Fruit fly (Drosophila melanogaster) whole organism, prepupa: ENCODE measurements around the gene CG1113.

Experiments
- CG10669 ChIP-seq: fragments of 200-800 bp; sonication (Bioruptor generic); optimal IDR thresholded peaks from 3 replicates; lab custom pipeline; 2018; ENCODE audit warnings: missing biosample characterization, mild to moderate bottlenecking, missing genetic modification characterization, moderate library complexity
- CG11294 ChIP-seq: fragments of 200-800 bp; sonication (Bioruptor generic); IDR thresholded peaks from 2 replicates; pipeline ENCODE4 v1.3.6; 2022; ENCODE audit warnings: missing biosample characterization, missing genetic modification characterization
- CG11762 ChIP-seq: fragments of 200-800 bp; sonication (Bioruptor generic); optimal IDR thresholded peaks from 3 replicates; lab custom pipeline; 2016; ENCODE audit warnings: missing biosample characterization, missing genetic modification characterization; ENCODE audit not compliant: insufficient read depth
- CG1621 ChIP-seq: fragments of 200-800 bp; sonication (Bioruptor generic); optimal IDR thresholded peaks from 3 replicates; lab custom pipeline; 2018; ENCODE audit warnings: missing biosample characterization, mild to moderate bottlenecking, missing genetic modification characterization
- CG3032 ChIP-seq: fragments of 200-800 bp; optimal IDR thresholded peaks from 2 replicates; lab custom pipeline; 2019; ENCODE audit warnings: missing biosample characterization, mild to moderate bottlenecking, missing genetic modification characterization, moderate library complexity
- CG32006 ChIP-seq: fragments of 200-800 bp; sonication (Bioruptor generic); optimal IDR thresholded peaks from 3 replicates; lab custom pipeline; 2017; ENCODE audit warnings: missing biosample characterization, mild to moderate bottlenecking, missing genetic modification characterization
- CG34406 ChIP-seq: fragments of 200-800 bp; sonication (Bioruptor generic); optimal IDR thresholded peaks from 3 replicates; lab custom pipeline; 2016; ENCODE audit warnings: missing biosample characterization, missing genetic modification characterization
- CG4318 ChIP-seq: fragments of 200-800 bp; sonication (Bioruptor generic); optimal IDR thresholded peaks from 3 replicates; lab custom pipeline; 2017; ENCODE audit warnings: missing biosample characterization, mild to moderate bottlenecking, missing genetic modification characterization
- CG6163 ChIP-seq: fragments of 200-800 bp; sonication (Bioruptor generic); IDR thresholded peaks from 3 replicates; pipeline ENCODE4 v1.3.6; 2022; ENCODE audit warnings: missing biosample characterization, missing genetic modification characterization
- CG6276 ChIP-seq: fragments of 200-800 bp; sonication (Bioruptor generic); optimal IDR thresholded peaks from 2 replicates; lab custom pipeline; 2017; ENCODE audit warnings: missing biosample characterization, mild to moderate bottlenecking, missing genetic modification characterization
- CG6792 ChIP-seq: fragments of 200-800 bp; sonication (Bioruptor generic); optimal IDR thresholded peaks from 3 replicates; lab custom pipeline; 2016; ENCODE audit warnings: missing biosample characterization, missing genetic modification characterization
- CG6854 ChIP-seq: fragments of 200-800 bp; sonication (Bioruptor generic); optimal IDR thresholded peaks from 2 replicates; lab custom pipeline; 2017; ENCODE audit warnings: missing biosample characterization, mild to moderate bottlenecking, missing genetic modification characterization
- CG7368 ChIP-seq: fragments of 200-800 bp; sonication (Bioruptor generic); optimal IDR thresholded peaks from 3 replicates; lab custom pipeline; 2016; ENCODE audit warnings: missing biosample characterization, missing genetic modification characterization
- CG8119 ChIP-seq: fragments of 200-800 bp; sonication (Bioruptor generic); IDR thresholded peaks from 3 replicates; pipeline ENCODE4 v1.3.6; 2022; ENCODE audit warnings: missing biosample characterization, missing genetic modification characterization
- Ets21C ChIP-seq: fragments of 200-800 bp; sonication (Bioruptor generic); optimal IDR thresholded peaks from 3 replicates; lab custom pipeline; 2016; ENCODE audit warnings: missing biosample characterization, missing genetic modification characterization
- Hr38 ChIP-seq: sonication (Bioruptor generic); optimal IDR thresholded peaks from 2 replicates; lab custom pipeline; 2016; ENCODE audit warnings: missing biosample characterization, missing genetic modification characterization
- Hr39 ChIP-seq: fragments of 200-800 bp; sonication (Bioruptor generic); optimal IDR thresholded peaks from 2 replicates; lab custom pipeline; 2016; ENCODE audit warnings: missing biosample characterization, missing genetic modification characterization
- Hr4 ChIP-seq: fragments of 200-800 bp; sonication (Bioruptor generic); optimal IDR thresholded peaks from 3 replicates; lab custom pipeline; 2016; ENCODE audit warnings: missing biosample characterization, missing genetic modification characterization
- Lpt ChIP-seq: fragments of 200-800 bp; sonication (Bioruptor generic); optimal IDR thresholded peaks from 3 replicates; lab custom pipeline; 2016; ENCODE audit warnings: missing biosample characterization, missing genetic modification characterization
- Met ChIP-seq: fragments of 200-800 bp; sonication (Bioruptor generic); optimal IDR thresholded peaks from 3 replicates; lab custom pipeline; 2016; ENCODE audit warnings: missing biosample characterization, missing genetic modification characterization
- OdsH ChIP-seq: fragments of 200-800 bp; sonication (Bioruptor generic); optimal IDR thresholded peaks from 3 replicates; lab custom pipeline; 2016; ENCODE audit warnings: missing biosample characterization, missing genetic modification characterization
- Smox ChIP-seq: fragments of 200-800 bp; sonication (Bioruptor generic); optimal IDR thresholded peaks from 3 replicates; lab custom pipeline; 2016; ENCODE audit warnings: missing biosample characterization, missing genetic modification characterization
- Sox14 ChIP-seq: fragments of 200-800 bp; sonication (Bioruptor generic); optimal IDR thresholded peaks from 3 replicates; lab custom pipeline; 2016; ENCODE audit warnings: missing biosample characterization, missing genetic modification characterization
- Sox15 ChIP-seq: fragments of 200-800 bp; sonication (Bioruptor generic); optimal IDR thresholded peaks from 3 replicates; lab custom pipeline; 2016; ENCODE audit warnings: missing biosample characterization, missing genetic modification characterization
- acj6 ChIP-seq: fragments of 200-800 bp; sonication (Bioruptor generic); optimal IDR thresholded peaks from 3 replicates; lab custom pipeline; 2016; ENCODE audit warnings: missing biosample characterization, missing genetic modification characterization
- cyc ChIP-seq: fragments of 200-800 bp; sonication (Bioruptor generic); optimal IDR thresholded peaks from 3 replicates; lab custom pipeline; 2016; ENCODE audit warnings: missing biosample characterization, missing genetic modification characterization
- dac ChIP-seq: fragments of 200-800 bp; sonication (Bioruptor generic); optimal IDR thresholded peaks from 2 replicates; lab custom pipeline; 2017; ENCODE audit warnings: missing biosample characterization, mild to moderate bottlenecking, missing genetic modification characterization
- dsx ChIP-seq: fragments of 200-800 bp; optimal IDR thresholded peaks from 3 replicates; lab custom pipeline; 2019; ENCODE audit warnings: missing biosample characterization, mild to moderate bottlenecking, missing genetic modification characterization, moderate library complexity; ENCODE audit not compliant: poor library complexity, severe bottlenecking
- esn ChIP-seq: fragments of 200-800 bp; sonication (Bioruptor generic); optimal IDR thresholded peaks from 2 replicates; lab custom pipeline; 2016; ENCODE audit warnings: missing biosample characterization, mild to moderate bottlenecking, missing genetic modification characterization, moderate library complexity
- fd85E ChIP-seq: fragments of 200-800 bp; sonication (Bioruptor generic); optimal IDR thresholded peaks from 3 replicates; lab custom pipeline; 2016; ENCODE audit warnings: missing biosample characterization, missing genetic modification characterization
- fkh ChIP-seq: fragments of 200-800 bp; sonication (Bioruptor generic); optimal IDR thresholded peaks from 3 replicates; lab custom pipeline; 2017; ENCODE audit warnings: missing biosample characterization, mild to moderate bottlenecking, missing genetic modification characterization, moderate library complexity
- lz ChIP-seq: fragments of 200-800 bp; sonication (Bioruptor generic); optimal IDR thresholded peaks from 3 replicates; lab custom pipeline; 2016; ENCODE audit warnings: missing biosample characterization, missing genetic modification characterization
- pdm3 ChIP-seq: fragments of 200-800 bp; sonication (Bioruptor generic); optimal IDR thresholded peaks from 3 replicates; lab custom pipeline; 2016; ENCODE audit warnings: missing biosample characterization, missing genetic modification characterization
- spab ChIP-seq: fragments of 200-800 bp; sonication (Bioruptor generic); optimal IDR thresholded peaks from 2 replicates; lab custom pipeline; 2017; ENCODE audit warnings: missing biosample characterization, mild to moderate bottlenecking, missing genetic modification characterization, missing genetic modification reagents
- ss ChIP-seq, 2 experiments: fragments of 200-800 bp; sonication (Bioruptor generic); optimal IDR thresholded peaks; 2 replicates in 1 of 2; 3 replicates in 1 of 2; lab custom pipeline; 2017 to 2018; ENCODE audit warnings: mild to moderate bottlenecking in 2 of 2, missing biosample characterization in 2 of 2, missing genetic modification characterization in 2 of 2, moderate library complexity in 1 of 2
- svp ChIP-seq: fragments of 200-800 bp; sonication (Bioruptor generic); peaks from one replicate; lab custom pipeline; 2016; ENCODE audit warnings: missing biosample characterization, missing genetic modification characterization
- topi ChIP-seq: fragments of 200-800 bp; sonication (Bioruptor generic); optimal IDR thresholded peaks from 3 replicates; lab custom pipeline; 2016; ENCODE audit warnings: missing biosample characterization, missing genetic modification characterization

The CG1113 gene

DNA sequence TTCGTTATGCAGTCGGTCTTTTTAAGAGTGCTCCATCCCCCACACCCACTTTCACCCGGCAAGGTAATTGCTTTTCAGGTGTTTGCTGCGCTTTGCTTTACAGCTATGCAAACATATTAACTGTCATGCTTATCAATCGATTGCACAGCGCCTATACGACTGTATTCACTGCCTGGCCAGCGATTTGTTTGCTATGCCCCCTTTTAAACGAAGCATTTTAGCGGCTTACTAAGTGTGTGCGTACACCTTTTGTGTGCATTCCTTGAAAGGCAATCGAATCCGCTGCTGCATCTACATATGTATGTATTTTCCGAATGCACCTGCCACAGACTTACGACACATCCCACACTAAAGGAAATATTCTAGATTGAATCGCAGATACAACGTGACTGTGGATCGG, 35.0 kb downstream of the CG1113 start:
- TF ChIP-seq CG4318 (GFP tag; lab: Kevin White, UChicago) (no peak), svp (peak; percentile 63), lz (no peak), Hr39 (GFP tag; lab: Kevin White, UChicago) (no peak), CG10669 (GFP tag; lab: Kevin White, UChicago) (no peak), CG34406 (GFP tag; lab: Kevin White, UChicago) (no peak), Hr4 (GFP tag; lab: Kevin White, UChicago) (no peak), cyc (no peak)

DNA sequence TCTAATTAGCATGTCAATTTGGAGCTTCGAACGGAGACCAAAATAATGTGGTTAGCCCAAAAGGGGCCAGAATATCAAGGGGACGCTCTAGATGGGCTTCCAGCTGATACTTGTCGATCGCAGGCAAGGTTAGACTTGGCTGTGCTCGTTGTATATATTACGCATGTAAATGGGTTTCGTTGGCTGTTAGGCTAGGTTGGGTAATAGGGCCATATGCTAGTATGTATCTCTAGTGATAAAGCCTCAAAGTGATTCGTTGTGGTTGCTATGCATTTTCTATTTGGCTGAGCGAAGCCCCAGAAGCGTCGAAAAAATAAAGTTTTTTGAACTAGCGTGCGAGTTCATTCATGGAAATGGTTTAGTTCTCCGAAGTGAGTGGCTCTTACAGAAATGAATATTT, 37.8 kb downstream of the CG1113 start:
- TF ChIP-seq dac (GFP tag; lab: Kevin White, UChicago) (no peak), lz (no peak), CG3032 (tag; lab: Kevin White, UChicago) (no peak), CG8119 (GFP tag; lab: Robert Waterston, UW) (no peak), topi (GFP tag; lab: Kevin White, UChicago) (no peak), fd85E (GFP tag; lab: Kevin White, UChicago) (no peak), dsx (GFP tag; lab: Kevin White, UChicago) (no peak), Lpt (GFP tag; lab: Kevin White, UChicago) (no peak), spab (GFP tag; lab: Kevin White, UChicago) (no peak), Ets21C (no peak), CG34406 (GFP tag; lab: Kevin White, UChicago) (no peak), Sox14 (no peak), CG6163 (no peak), CG6276 (GFP tag; lab: Kevin White, UChicago) (no peak), OdsH (GFP tag; lab: Kevin White, UChicago) (no peak), CG7368 (GFP tag; lab: Kevin White, UChicago) (no peak), ss (GFP tag; optimal IDR thresholded peaks at IDR 0.05; lab: Kevin White, UChicago) (no peak), CG6792 (GFP tag; lab: Kevin White, UChicago) (no peak), pdm3 (GFP tag; lab: Kevin White, UChicago) (no peak), CG6854 (no peak)
- TF ChIP-seq, all 60 proteins: peak for 0

DNA sequence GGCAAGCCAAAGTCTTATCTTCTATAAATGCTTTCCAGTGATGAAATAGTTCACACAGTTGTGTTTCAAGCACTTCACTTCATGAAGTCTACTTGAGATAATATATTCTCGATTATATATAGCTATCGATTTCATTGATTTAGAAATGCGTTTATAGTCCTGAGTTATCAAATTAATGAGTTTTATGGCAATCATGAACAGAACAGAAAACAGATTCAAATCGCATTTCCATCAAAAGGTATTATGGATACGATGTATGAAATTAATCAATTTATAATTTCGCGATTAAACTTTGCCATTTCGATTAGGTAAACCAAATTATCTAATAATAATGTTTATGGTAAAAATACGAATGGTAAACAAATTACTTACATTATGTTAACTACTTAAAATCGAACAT, 42.1 kb downstream of the CG1113 start:
- TF ChIP-seq CG1621 (tag; lab: Kevin White, UChicago) (no peak), CG11762 (GFP tag; lab: Kevin White, UChicago) (no peak), Smox (GFP tag; lab: Kevin White, UChicago) (no peak), dsx (GFP tag; lab: Kevin White, UChicago) (no peak), esn (GFP tag; lab: Kevin White, UChicago) (no peak), CG10669 (GFP tag; lab: Kevin White, UChicago) (no peak)

DNA sequence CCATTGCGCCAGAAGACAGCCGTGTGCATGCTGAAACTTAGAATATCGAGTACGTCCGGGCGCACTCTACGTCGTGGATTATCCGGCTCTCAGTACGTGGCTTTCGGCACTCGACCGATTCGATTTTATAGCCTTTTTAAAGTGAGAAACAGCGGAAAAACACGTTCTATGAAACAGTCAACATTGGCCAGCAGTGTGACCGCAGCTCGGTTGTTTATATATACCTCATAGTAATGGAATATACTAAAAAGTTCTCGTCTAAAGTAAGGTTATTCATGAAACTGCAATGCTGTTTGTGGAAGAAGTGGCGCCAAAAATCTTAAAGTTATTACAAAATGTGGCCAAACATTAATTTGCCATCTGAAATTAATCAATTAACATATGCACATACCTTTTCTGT, 44.4 kb downstream of the CG1113 start:
- no peak for TF ChIP-seq dsx (GFP tag; lab: Kevin White, UChicago)
- peak; percentile 14 for TF ChIP-seq esn (GFP tag; lab: Kevin White, UChicago)
- no peak for TF ChIP-seq acj6
- no peak for TF ChIP-seq OdsH (GFP tag; lab: Kevin White, UChicago)
- peak; percentile 55 for TF ChIP-seq svp
- TF ChIP-seq CG11294 (GFP tag; lab: Robert Waterston, UW), result no peak
- TF ChIP-seq fkh, result peak; percentile 70
- TF ChIP-seq Sox15 (GFP tag; lab: Kevin White, UChicago), result no peak
- no peak for TF ChIP-seq cyc
- TF ChIP-seq Met (GFP tag; lab: Kevin White, UChicago), result no peak
- no peak for TF ChIP-seq Hr38
- TF ChIP-seq CG34406 (GFP tag; lab: Kevin White, UChicago), result no peak
- no peak for TF ChIP-seq Lpt (GFP tag; lab: Kevin White, UChicago)
- TF ChIP-seq CG32006, result no peak
